Worm (Caenorhabditis elegans) whole organism, young adult: ENCODE results near the gene rpl-38.

ENCODE experiments used
- ama-1 ChIP-seq, 3 experiments: fragments of 150-350 bp in 1 of 3; sonication (generic microtip) in 2 of 3; optimal IDR thresholded peaks; 2 replicates each; lab custom pipeline; 2014 to 2018; ENCODE audit warnings: missing biosample characterization in 2 of 3, missing genetic modification characterization in 2 of 3, missing genetic modification reagents in 2 of 3
- fkh-3 ChIP-seq: sonication (generic microtip); optimal IDR thresholded peaks from 2 replicates; lab custom pipeline; 2016; ENCODE audit warnings: mild to moderate bottlenecking, missing genetic modification characterization, missing compliant biosample characterization
- lsy-27 ChIP-seq: sonication (generic microtip); optimal IDR thresholded peaks from 2 replicates; lab custom pipeline; 2017; ENCODE audit warnings: missing genetic modification characterization, mild to moderate bottlenecking, missing compliant biosample characterization, antibody characterized with exemption, missing genotype, borderline replicate concordance; ENCODE audit not compliant: insufficient read depth
- mes-4 ChIP-seq: sonication (generic microtip); optimal IDR thresholded peaks from 2 replicates; lab custom pipeline; 2016; ENCODE audit warnings: missing genotype, missing genetic modification characterization, missing compliant biosample characterization
- nfya-1 ChIP-seq: sonication (generic microtip); optimal IDR thresholded peaks from 2 replicates; lab custom pipeline; 2017; ENCODE audit warnings: antibody characterized with exemption, missing compliant biosample characterization, missing genetic modification characterization, borderline replicate concordance; ENCODE audit not compliant: insufficient read depth
- nhr-120 ChIP-seq: fragments of 200-800 bp; sonication (Bioruptor generic); IDR thresholded peaks from 2 replicates; pipeline ENCODE4 v1.3.6; 2022; ENCODE audit warnings: missing genetic modification characterization, missing compliant biosample characterization
- nhr-80 ChIP-seq: sonication (generic microtip); optimal IDR thresholded peaks from 2 replicates; lab custom pipeline; 2016; ENCODE audit warnings: missing genetic modification characterization, missing compliant biosample characterization
- ztf-3 ChIP-seq: fragments of 200-800 bp; sonication (Bioruptor generic); optimal IDR thresholded peaks from 2 replicates; lab custom pipeline; 2018; ENCODE audit warnings: mild to moderate bottlenecking, missing genetic modification characterization, missing compliant biosample characterization

DNA sequence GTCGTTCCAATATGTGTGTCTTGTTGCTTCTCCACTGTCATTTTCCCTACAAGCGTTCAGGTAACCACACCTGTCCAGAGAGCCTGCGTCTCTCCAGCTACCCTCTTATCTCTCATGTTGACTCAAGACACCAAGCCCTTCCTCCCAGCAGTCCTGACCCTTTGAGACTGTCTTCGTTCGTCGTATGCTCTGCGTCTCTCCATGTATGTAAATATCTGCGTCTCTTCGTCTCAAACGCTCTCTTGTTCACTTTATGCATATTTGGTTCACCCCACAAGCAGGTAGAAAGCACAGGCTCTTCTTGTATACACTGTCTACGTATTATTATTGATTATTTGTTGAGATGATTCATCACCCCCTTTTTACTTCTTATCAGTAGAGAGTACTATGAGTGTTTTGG, 14.2 kb upstream of the rpl-38 start:
- TF ChIP-seq nhr-120 (GFP tag; lab: Robert Waterston, UW), result no peak
- TF ChIP-seq mes-4, result no peak
- no peak for TF ChIP-seq nfya-1 (tag; lab: Kevin White, UChicago)
- no peak for TF ChIP-seq ztf-3
- TF ChIP-seq nhr-80 (tag; lab: Kevin White, UChicago), result peak; percentile 97
- TF ChIP-seq lsy-27 (tag; lab: Kevin White, UChicago), result no peak
- no peak for TF ChIP-seq fkh-3 (tag; lab: Kevin White, UChicago)
- no peak for TF ChIP-seq ama-1 (optimal IDR thresholded peaks at IDR 0.05; lab: Kevin White, UChicago)
- no peak for TF ChIP-seq ama-1 (GFP tag; optimal IDR thresholded peaks at IDR 0.05; lab: Kevin White, UChicago)
